Worm (Caenorhabditis elegans) whole organism, mixed stage, embryonic: ENCODE measurements around the gene C03B1.6.

Experiments
- M03D4.4 ChIP-seq: sonication (generic microtip); optimal IDR thresholded peaks from 2 replicates; lab custom pipeline; 2017; ENCODE audit warnings: mild to moderate bottlenecking, missing genetic modification characterization, missing compliant biosample characterization
- blmp-1 ChIP-seq: fragments of 150-350 bp; optimal IDR thresholded peaks from 2 replicates; lab custom pipeline; 2014; ENCODE audit warnings: missing biosample characterization, missing genetic modification characterization
- ceh-39 ChIP-seq: fragments of 150-350 bp; optimal IDR thresholded peaks from 2 replicates; lab custom pipeline; 2014; ENCODE audit warnings: missing biosample characterization, missing genetic modification characterization
- ceh-43 ChIP-seq: fragments of 200-800 bp; sonication (Bioruptor generic); optimal IDR thresholded peaks from 2 replicates; lab custom pipeline; 2018; ENCODE audit warnings: mild to moderate bottlenecking, missing genetic modification characterization, moderate library complexity, missing compliant biosample characterization
- ceh-83 ChIP-seq: fragments of 200-800 bp; sonication (Bioruptor generic); optimal IDR thresholded peaks from 2 replicates; lab custom pipeline; 2018; ENCODE audit warnings: mild to moderate bottlenecking, missing genetic modification characterization, missing compliant biosample characterization
- ces-1 ChIP-seq: fragments of 150-350 bp; optimal IDR thresholded peaks from 2 replicates; lab custom pipeline; 2014; ENCODE audit warnings: missing biosample characterization, missing genetic modification reagents, missing genetic modification characterization
- cnd-1 ChIP-seq: fragments of 200-800 bp; sonication (Bioruptor generic); optimal IDR thresholded peaks from 2 replicates; lab custom pipeline; 2018; ENCODE audit warnings: mild to moderate bottlenecking, missing genetic modification characterization, missing compliant biosample characterization
- drap-1 ChIP-seq: fragments of 200-800 bp; sonication (Bioruptor generic); optimal IDR thresholded peaks from 3 replicates; lab custom pipeline; 2018; ENCODE audit warnings: mild to moderate bottlenecking, missing genetic modification characterization, missing compliant biosample characterization
- elt-1 ChIP-seq: sonication (generic microtip); optimal IDR thresholded peaks from 2 replicates; lab custom pipeline; 2017; ENCODE audit warnings: missing genetic modification characterization, mild to moderate bottlenecking, missing compliant biosample characterization, antibody characterized with exemption, moderate library complexity, borderline replicate concordance; ENCODE audit not compliant: insufficient read depth
- elt-3 ChIP-seq: fragments of 150-350 bp; optimal IDR thresholded peaks from 2 replicates; lab custom pipeline; 2014; ENCODE audit warnings: missing biosample characterization, missing genetic modification characterization
- flh-1 ChIP-seq: fragments of 200-800 bp; sonication (Bioruptor generic); optimal IDR thresholded peaks from 2 replicates; lab custom pipeline; 2018; ENCODE audit warnings: mild to moderate bottlenecking, missing genetic modification characterization, moderate library complexity, missing compliant biosample characterization
- ham-2 ChIP-seq: fragments of 200-800 bp; sonication (Bioruptor generic); optimal IDR thresholded peaks from 2 replicates; lab custom pipeline; 2018; ENCODE audit warnings: mild to moderate bottlenecking, missing genetic modification characterization, missing compliant biosample characterization
- hlh-1 ChIP-seq: fragments of 150-350 bp; optimal IDR thresholded peaks from 2 replicates; lab custom pipeline; 2014; ENCODE audit warnings: missing biosample characterization, missing genetic modification reagents, missing genetic modification characterization
- lin-32 ChIP-seq: fragments of 200-800 bp; sonication (Bioruptor generic); optimal IDR thresholded peaks from 2 replicates; lab custom pipeline; 2018; ENCODE audit warnings: mild to moderate bottlenecking, missing genetic modification characterization, missing compliant biosample characterization
- lsy-2 ChIP-seq: fragments of 150-350 bp; optimal IDR thresholded peaks from 2 replicates; lab custom pipeline; 2014; ENCODE audit warnings: missing biosample characterization, missing genetic modification characterization
- mab-5 ChIP-seq: fragments of 150-350 bp; optimal IDR thresholded peaks from 2 replicates; lab custom pipeline; 2014; ENCODE audit warnings: missing biosample characterization, missing genetic modification characterization
- mep-1 ChIP-seq: fragments of 150-350 bp; optimal IDR thresholded peaks from 2 replicates; lab custom pipeline; 2017; ENCODE audit warnings: missing biosample characterization, missing genetic modification reagents, missing genetic modification characterization, inconsistent platforms
- nhr-12 ChIP-seq: fragments of 150-350 bp; optimal IDR thresholded peaks from 2 replicates; lab custom pipeline; 2014; ENCODE audit warnings: missing biosample characterization, missing genetic modification characterization
- nhr-2 ChIP-seq: fragments of 150-350 bp; optimal IDR thresholded peaks from 2 replicates; lab custom pipeline; 2014; ENCODE audit warnings: missing biosample characterization, missing genetic modification characterization
- nhr-237 ChIP-seq: fragments of 150-350 bp; optimal IDR thresholded peaks from 2 replicates; lab custom pipeline; 2014; ENCODE audit warnings: missing biosample characterization, missing genetic modification characterization
- nhr-28 ChIP-seq: fragments of 150-350 bp; optimal IDR thresholded peaks from 2 replicates; lab custom pipeline; 2014; ENCODE audit warnings: missing biosample characterization, missing genetic modification characterization
- nhr-76 ChIP-seq: sonication (generic microtip); optimal IDR thresholded peaks from 2 replicates; lab custom pipeline; 2017; ENCODE audit warnings: missing biosample characterization, missing genetic modification characterization
- pha-4 ChIP-seq: fragments of 150-350 bp; optimal IDR thresholded peaks from 2 replicates; lab custom pipeline; 2018; ENCODE audit warnings: missing biosample characterization, missing genetic modification reagents, missing genetic modification characterization
- sem-2 ChIP-seq: fragments of 200-800 bp; sonication (Bioruptor generic); optimal IDR thresholded peaks from 2 replicates; lab custom pipeline; 2018; ENCODE audit warnings: mild to moderate bottlenecking, missing genetic modification characterization, missing compliant biosample characterization
- snpc-4 ChIP-seq: fragments of 150-350 bp; optimal IDR thresholded peaks from 2 replicates; lab custom pipeline; 2014; ENCODE audit warnings: missing biosample characterization, missing genetic modification characterization
- unc-120 ChIP-seq: sonication (generic microtip); optimal IDR thresholded peaks from 2 replicates; lab custom pipeline; 2017; ENCODE audit warnings: missing genetic modification characterization, missing compliant biosample characterization; ENCODE audit not compliant: poor library complexity, severe bottlenecking
- zip-8 ChIP-seq: fragments of 150-350 bp; optimal IDR thresholded peaks from 2 replicates; lab custom pipeline; 2014; ENCODE audit warnings: missing biosample characterization, missing genetic modification characterization
- ztf-11 ChIP-seq: fragments of 150-350 bp; optimal IDR thresholded peaks from 2 replicates; lab custom pipeline; 2014; ENCODE audit warnings: missing biosample characterization, missing genetic modification characterization

Gene C03B1.6

ce11 chrX:6321380-6321779 lies 28.7 kb upstream of the C03B1.6 start:
- no peak for TF ChIP-seq mep-1 (tag; lab: Kevin White, UChicago)
- no peak for TF ChIP-seq nhr-12 (tag; lab: Kevin White, UChicago)
- TF ChIP-seq, all 35 proteins: peak for 0

ce11 chrX:6323129-6323528 lies 27.0 kb upstream of the C03B1.6 start, which contains the start of gene col-167:
col-167 (plus strand) TSS chrX:6323488.
- TF ChIP-seq mep-1 (tag; lab: Kevin White, UChicago) (no peak), ces-1 (GFP tag; lab: Kevin White, UChicago) (no peak), ceh-83 (no peak), ham-2 (no peak), flh-1 (GFP tag; lab: Kevin White, UChicago) (no peak), snpc-4 (tag; lab: Kevin White, UChicago) (no peak), drap-1 (GFP tag; lab: Kevin White, UChicago) (no peak), zip-8 (tag; lab: Kevin White, UChicago) (no peak), nhr-76 (tag; lab: Kevin White, UChicago) (no peak), hlh-1 (tag; lab: Kevin White, UChicago) (no peak), elt-3 (tag; lab: Kevin White, UChicago) (no peak), nhr-28 (tag; lab: Kevin White, UChicago) (no peak), ceh-39 (tag; lab: Kevin White, UChicago) (no peak), ceh-43 (no peak), cnd-1 (tag; lab: Kevin White, UChicago) (no peak), lsy-2 (no peak), nhr-12 (tag; lab: Kevin White, UChicago) (no peak), nhr-237 (tag; lab: Kevin White, UChicago) (no peak)
- TF ChIP-seq, all 35 proteins: peak for 0

- TF ChIP-seq drap-1 (GFP tag; lab: Kevin White, UChicago) = no peak
- TF ChIP-seq, all 35 proteins: peak for 0
Measured at ce11 chrX:6326088-6326487, 24.0 kb upstream of the C03B1.6 start, which contains the start of gene col-168. col-168 (plus strand) TSS chrX:6326388.

- TF ChIP-seq zip-8 (tag; lab: Kevin White, UChicago) = peak; percentile 30
- TF ChIP-seq hlh-1 (tag; lab: Kevin White, UChicago) = no peak
Measured at ce11 chrX:6328860-6329259, 21.3 kb upstream of the C03B1.6 start, which contains the start of gene col-169. col-169 (plus strand) TSS chrX:6329160.

- TF ChIP-seq mab-5 (tag; lab: Kevin White, UChicago) = no peak
Measured at ce11 chrX:6331409-6331808, 18.7 kb upstream of the C03B1.6 start, which contains the start of gene col-170. col-170 (plus strand) TSS chrX:6331709.

ce11 chrX:6333998-6334397 lies 16.1 kb upstream of the C03B1.6 start, which contains the start of gene col-171:
col-171 (plus strand) TSS chrX:6334298.
- TF ChIP-seq ceh-39 (tag; lab: Kevin White, UChicago) (no peak), ztf-11 (tag; lab: Kevin White, UChicago) (no peak), lin-32 (GFP tag; lab: Kevin White, UChicago) (no peak), ceh-83 (no peak), nhr-2 (tag; lab: Kevin White, UChicago) (no peak), elt-3 (tag; lab: Kevin White, UChicago) (no peak), ceh-43 (no peak), nhr-76 (tag; lab: Kevin White, UChicago) (no peak), mep-1 (tag; lab: Kevin White, UChicago) (no peak), sem-2 (no peak), hlh-1 (tag; lab: Kevin White, UChicago) (no peak), nhr-12 (tag; lab: Kevin White, UChicago) (no peak), unc-120 (tag; lab: Kevin White, UChicago) (no peak), M03D4.4 (tag; lab: Kevin White, UChicago) (no peak), lsy-2 (no peak), drap-1 (GFP tag; lab: Kevin White, UChicago) (no peak), pha-4 (tag; lab: Kevin White, UChicago) (no peak), elt-1 (tag; lab: Kevin White, UChicago) (no peak), blmp-1 (no peak)
